Worm (Caenorhabditis elegans) whole organism, late embryonic: Measurements from ENCODE around the gene clec-233.

Experiments used
- C08G9.2 ChIP-seq: sonication (generic microtip); optimal IDR thresholded peaks from 2 replicates; lab custom pipeline; 2016; ENCODE audit warnings: mild to moderate bottlenecking, missing genetic modification characterization, moderate library complexity, missing compliant biosample characterization
- C38D4.7 ChIP-seq: fragments of 200-800 bp; sonication (Bioruptor generic); optimal IDR thresholded peaks from 2 replicates; lab custom pipeline; 2018; ENCODE audit warnings: mild to moderate bottlenecking, missing genetic modification characterization, moderate library complexity, missing compliant biosample characterization
- Y22D7AL.16 ChIP-seq: sonication (generic microtip); optimal IDR thresholded peaks from 2 replicates; lab custom pipeline; 2016; ENCODE audit warnings: missing genetic modification characterization, missing compliant biosample characterization
- ahr-1 ChIP-seq: sonication (generic microtip); optimal IDR thresholded peaks from 2 replicates; lab custom pipeline; 2016; ENCODE audit warnings: missing genetic modification characterization, missing compliant biosample characterization
- ama-1 ChIP-seq: fragments of 150-350 bp; optimal IDR thresholded peaks from 2 replicates; lab custom pipeline; 2014
- ceh-14 ChIP-seq: sonication (generic microtip); optimal IDR thresholded peaks from 2 replicates; lab custom pipeline; 2016; ENCODE audit warnings: missing genotype, missing genetic modification characterization, missing compliant biosample characterization
- ceh-19 ChIP-seq: fragments of 200-800 bp; sonication (Bioruptor generic); optimal IDR thresholded peaks from 2 replicates; lab custom pipeline; 2018; ENCODE audit warnings: mild to moderate bottlenecking, missing genetic modification characterization, missing compliant biosample characterization
- ceh-24 ChIP-seq: sonication (generic microtip); optimal IDR thresholded peaks from 2 replicates; lab custom pipeline; 2016; ENCODE audit warnings: mild to moderate bottlenecking, missing genetic modification characterization, missing compliant biosample characterization
- ceh-30 ChIP-seq: fragments of 150-350 bp; optimal IDR thresholded peaks from 2 replicates; lab custom pipeline; 2014; ENCODE audit warnings: missing biosample characterization, missing genetic modification characterization
- ceh-31 ChIP-seq: sonication (generic microtip); optimal IDR thresholded peaks from 2 replicates; lab custom pipeline; 2016; ENCODE audit warnings: missing genetic modification characterization, missing compliant biosample characterization
- ceh-34 ChIP-seq: sonication (generic microtip); optimal IDR thresholded peaks from 2 replicates; lab custom pipeline; 2016; ENCODE audit warnings: mild to moderate bottlenecking, missing genetic modification characterization, missing compliant biosample characterization
- ceh-48 ChIP-seq: sonication (generic microtip); optimal IDR thresholded peaks from 2 replicates; lab custom pipeline; 2016; ENCODE audit warnings: missing genetic modification characterization, inconsistent platforms, missing compliant biosample characterization
- ceh-6 ChIP-seq: fragments of 200-800 bp; sonication (Bioruptor generic); optimal IDR thresholded peaks from 2 replicates; lab custom pipeline; 2018; ENCODE audit warnings: mild to moderate bottlenecking, missing genetic modification characterization, missing compliant biosample characterization
- dmd-4 ChIP-seq: sonication (generic microtip); optimal IDR thresholded peaks from 2 replicates; lab custom pipeline; 2016; ENCODE audit warnings: borderline replicate concordance, missing genetic modification characterization, missing compliant biosample characterization
- elt-2 ChIP-seq: sonication (generic microtip); optimal IDR thresholded peaks from 2 replicates; lab custom pipeline; 2016; ENCODE audit warnings: missing genetic modification reagents, missing genetic modification characterization, missing compliant biosample characterization
- eyg-1 ChIP-seq: sonication (generic microtip); optimal IDR thresholded peaks from 2 replicates; lab custom pipeline; 2016; ENCODE audit warnings: missing genotype, missing genetic modification characterization, missing compliant biosample characterization
- fax-1 ChIP-seq: sonication (generic microtip); optimal IDR thresholded peaks from 2 replicates; lab custom pipeline; 2016; ENCODE audit warnings: missing genotype, missing genetic modification characterization, missing compliant biosample characterization
- fkh-10 ChIP-seq: fragments of 150-350 bp; optimal IDR thresholded peaks from 2 replicates; lab custom pipeline; 2014; ENCODE audit warnings: missing biosample characterization, missing genetic modification reagents, missing genetic modification characterization
- hlh-15 ChIP-seq: sonication (generic microtip); optimal IDR thresholded peaks from 2 replicates; lab custom pipeline; 2016; ENCODE audit warnings: missing genetic modification characterization, missing compliant biosample characterization
- hlh-6 ChIP-seq: sonication (generic microtip); optimal IDR thresholded peaks from 2 replicates; lab custom pipeline; 2016; ENCODE audit warnings: missing genotype, missing genetic modification characterization, missing compliant biosample characterization
- hlh-8 ChIP-seq: sonication (generic microtip); optimal IDR thresholded peaks from 2 replicates; lab custom pipeline; 2016; ENCODE audit warnings: missing genotype, missing genetic modification characterization, missing compliant biosample characterization
- madf-2 ChIP-seq: sonication (generic microtip); optimal IDR thresholded peaks from 2 replicates; lab custom pipeline; 2017; ENCODE audit warnings: missing genetic modification characterization, missing compliant biosample characterization
- nhr-11 ChIP-seq: fragments of 150-350 bp; optimal IDR thresholded peaks from 2 replicates; lab custom pipeline; 2014; ENCODE audit warnings: missing biosample characterization, missing genetic modification characterization
- npax-4 ChIP-seq: sonication (generic microtip); optimal IDR thresholded peaks from 2 replicates; lab custom pipeline; 2016; ENCODE audit warnings: missing genetic modification characterization, missing compliant biosample characterization
- odd-2 ChIP-seq: sonication (generic microtip); optimal IDR thresholded peaks from 2 replicates; lab custom pipeline; 2017; ENCODE audit warnings: antibody characterized with exemption, mild to moderate bottlenecking, missing genetic modification characterization, missing compliant biosample characterization
- pag-3 ChIP-seq: sonication (generic microtip); optimal IDR thresholded peaks from 2 replicates; lab custom pipeline; 2016; ENCODE audit warnings: missing compliant biosample characterization, missing genetic modification characterization, borderline replicate concordance
- pat-9 ChIP-seq: fragments of 200-800 bp; sonication (Bioruptor generic); optimal IDR thresholded peaks from 2 replicates; lab custom pipeline; 2018; ENCODE audit warnings: mild to moderate bottlenecking, missing genetic modification characterization, moderate library complexity, missing compliant biosample characterization
- pha-4 ChIP-seq: fragments of 150-350 bp; optimal IDR thresholded peaks from 2 replicates; lab custom pipeline; 2018; ENCODE audit warnings: missing biosample characterization, missing genetic modification reagents, missing genetic modification characterization
- pqm-1 ChIP-seq: sonication (generic microtip); optimal IDR thresholded peaks from 2 replicates; lab custom pipeline; 2016; ENCODE audit warnings: missing genetic modification characterization, missing compliant biosample characterization
- pros-1 ChIP-seq: fragments of 150-350 bp; optimal IDR thresholded peaks from 2 replicates; lab custom pipeline; 2014; ENCODE audit warnings: missing biosample characterization, missing genetic modification reagents, missing genetic modification characterization
- ref-2 ChIP-seq: sonication (generic microtip); optimal IDR thresholded peaks from 2 replicates; lab custom pipeline; 2016; ENCODE audit warnings: missing genetic modification characterization, missing compliant biosample characterization
- sdc-2 ChIP-seq: sonication (generic microtip); optimal IDR thresholded peaks from 2 replicates; lab custom pipeline; 2016; ENCODE audit warnings: missing genotype, missing genetic modification characterization, missing compliant biosample characterization
- sox-4 ChIP-seq: sonication (generic microtip); optimal IDR thresholded peaks from 2 replicates; lab custom pipeline; 2017; ENCODE audit warnings: mild to moderate bottlenecking, missing genetic modification characterization, inconsistent platforms, missing compliant biosample characterization
- tbx-2 ChIP-seq: sonication (generic microtip); optimal IDR thresholded peaks from 2 replicates; lab custom pipeline; 2016; ENCODE audit warnings: missing genetic modification characterization, missing compliant biosample characterization
- unc-42 ChIP-seq: sonication (generic microtip); optimal IDR thresholded peaks from 2 replicates; lab custom pipeline; 2016; ENCODE audit warnings: missing genotype, missing genetic modification characterization, missing compliant biosample characterization
- unc-86 ChIP-seq: sonication (generic microtip); optimal IDR thresholded peaks from 2 replicates; lab custom pipeline; 2016; ENCODE audit warnings: missing genetic modification characterization, missing compliant biosample characterization
- ztf-16 ChIP-seq: sonication (generic microtip); optimal IDR thresholded peaks from 2 replicates; lab custom pipeline; 2017; ENCODE audit warnings: missing genetic modification characterization, missing compliant biosample characterization

clec-233 gene

ce11 chrV:16211713-16212112 lies 22.0 kb upstream of the clec-233 start:
- TF ChIP-seq pat-9 (tag; lab: Kevin White, UChicago) (no peak), npax-4 (tag; lab: Kevin White, UChicago) (no peak), sox-4 (no peak), pros-1 (tag; lab: Kevin White, UChicago) (no peak), ceh-34 (tag; lab: Kevin White, UChicago) (no peak), dmd-4 (tag; lab: Kevin White, UChicago) (no peak), pqm-1 (tag; lab: Kevin White, UChicago) (no peak)

DNA sequence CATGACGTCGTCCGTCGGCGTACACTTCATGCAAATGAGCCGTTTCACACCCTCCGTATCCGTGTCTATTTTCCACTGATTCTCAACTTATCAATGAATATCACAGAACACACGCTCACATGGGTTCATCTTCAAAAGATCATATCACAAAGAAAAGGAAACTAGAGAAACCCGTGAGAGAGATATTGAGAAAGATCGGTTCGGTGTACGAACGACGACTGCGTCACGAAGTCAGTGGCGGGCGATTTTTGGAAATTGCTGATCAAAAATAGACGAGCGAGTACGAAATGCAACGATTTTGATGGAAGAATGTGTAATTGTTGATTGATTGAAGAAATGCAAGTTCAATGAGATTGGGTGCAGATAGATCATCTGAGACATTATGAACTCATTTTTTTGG lies 20.4 kb upstream of the clec-233 start:
- TF ChIP-seq sdc-2 (tag; lab: Kevin White, UChicago) = no peak
- TF ChIP-seq unc-86 (tag; lab: Kevin White, UChicago) = no peak
- TF ChIP-seq ceh-30 (tag; lab: Kevin White, UChicago) = no peak
- TF ChIP-seq ceh-14 (tag; lab: Kevin White, UChicago) = no peak
- no peak for TF ChIP-seq Y22D7AL.16 (tag; lab: Kevin White, UChicago)
- no peak for TF ChIP-seq ceh-48
- no peak for TF ChIP-seq fax-1
- TF ChIP-seq ama-1 (lab: Kevin White, UChicago) = no peak
- TF ChIP-seq eyg-1 (tag; lab: Kevin White, UChicago) = no peak

ce11 chrV:16214505-16214904 lies 19.2 kb upstream of the clec-233 start, which contains the start of gene F11A5.9:
Gene F11A5.9 (plus strand): TSS chrV:16214890.
- TF ChIP-seq ref-2 (tag; lab: Kevin White, UChicago) (no peak), ceh-14 (tag; lab: Kevin White, UChicago) (no peak), ceh-30 (tag; lab: Kevin White, UChicago) (no peak), C38D4.7 (GFP tag; lab: Kevin White, UChicago) (no peak), pag-3 (tag; lab: Kevin White, UChicago) (no peak), ceh-24 (no peak), hlh-8 (no peak), nhr-11 (tag; lab: Kevin White, UChicago) (no peak), madf-2 (tag; lab: Kevin White, UChicago) (no peak), C08G9.2 (tag; lab: Kevin White, UChicago) (no peak), unc-42 (tag; lab: Kevin White, UChicago) (no peak), ztf-16 (tag; lab: Kevin White, UChicago) (no peak), ceh-31 (tag; lab: Kevin White, UChicago) (no peak), fkh-10 (no peak), hlh-15 (no peak), ahr-1 (no peak), ceh-19 (GFP tag; lab: Kevin White, UChicago) (no peak), odd-2 (no peak), elt-2 (tag; lab: Kevin White, UChicago) (no peak), pha-4 (tag; lab: Kevin White, UChicago) (no peak)
- TF ChIP-seq, all 69 proteins: peak for 0

- TF ChIP-seq tbx-2 (tag; lab: Kevin White, UChicago) = no peak
- no peak for TF ChIP-seq ama-1 (lab: Kevin White, UChicago)
- TF ChIP-seq eyg-1 (tag; lab: Kevin White, UChicago) = no peak
- TF ChIP-seq unc-42 (tag; lab: Kevin White, UChicago) = no peak
- no peak for TF ChIP-seq ceh-6 (GFP tag; lab: Kevin White, UChicago)
- TF ChIP-seq hlh-8 = no peak
- TF ChIP-seq dmd-4 (tag; lab: Kevin White, UChicago) = no peak
- TF ChIP-seq hlh-6 (tag; lab: Kevin White, UChicago) = no peak
Measured at ce11 chrV:16218522-16218921, 15.2 kb upstream of the clec-233 start, which contains the start of gene F11A5.15. Gene F11A5.15 (minus strand): TSS chrV:16218622.
